Worm (Caenorhabditis elegans) whole organism, mixed stage, embryonic: ENCODE results near the gene lec-4.

Source experiments
- M03D4.4 ChIP-seq: sonication (generic microtip); optimal IDR thresholded peaks from 2 replicates; lab custom pipeline; 2017; ENCODE audit warnings: mild to moderate bottlenecking, missing genetic modification characterization, missing compliant biosample characterization
- bed-3 ChIP-seq: fragments of 200-800 bp; sonication (Bioruptor generic); optimal IDR thresholded peaks from 3 replicates; lab custom pipeline; 2018; ENCODE audit warnings: mild to moderate bottlenecking, missing genetic modification characterization, moderate library complexity, missing compliant biosample characterization
- blmp-1 ChIP-seq: fragments of 150-350 bp; optimal IDR thresholded peaks from 2 replicates; lab custom pipeline; 2014; ENCODE audit warnings: missing biosample characterization, missing genetic modification characterization
- ceh-39 ChIP-seq: fragments of 150-350 bp; optimal IDR thresholded peaks from 2 replicates; lab custom pipeline; 2014; ENCODE audit warnings: missing biosample characterization, missing genetic modification characterization
- ceh-43 ChIP-seq: fragments of 200-800 bp; sonication (Bioruptor generic); optimal IDR thresholded peaks from 2 replicates; lab custom pipeline; 2018; ENCODE audit warnings: mild to moderate bottlenecking, missing genetic modification characterization, moderate library complexity, missing compliant biosample characterization
- ceh-83 ChIP-seq: fragments of 200-800 bp; sonication (Bioruptor generic); optimal IDR thresholded peaks from 2 replicates; lab custom pipeline; 2018; ENCODE audit warnings: mild to moderate bottlenecking, missing genetic modification characterization, missing compliant biosample characterization
- ces-1 ChIP-seq: fragments of 150-350 bp; optimal IDR thresholded peaks from 2 replicates; lab custom pipeline; 2014; ENCODE audit warnings: missing biosample characterization, missing genetic modification reagents, missing genetic modification characterization
- cnd-1 ChIP-seq: fragments of 200-800 bp; sonication (Bioruptor generic); optimal IDR thresholded peaks from 2 replicates; lab custom pipeline; 2018; ENCODE audit warnings: mild to moderate bottlenecking, missing genetic modification characterization, missing compliant biosample characterization
- drap-1 ChIP-seq: fragments of 200-800 bp; sonication (Bioruptor generic); optimal IDR thresholded peaks from 3 replicates; lab custom pipeline; 2018; ENCODE audit warnings: mild to moderate bottlenecking, missing genetic modification characterization, missing compliant biosample characterization
- elt-1 ChIP-seq: sonication (generic microtip); optimal IDR thresholded peaks from 2 replicates; lab custom pipeline; 2017; ENCODE audit warnings: missing genetic modification characterization, mild to moderate bottlenecking, missing compliant biosample characterization, antibody characterized with exemption, moderate library complexity, borderline replicate concordance; ENCODE audit not compliant: insufficient read depth
- elt-3 ChIP-seq: fragments of 150-350 bp; optimal IDR thresholded peaks from 2 replicates; lab custom pipeline; 2014; ENCODE audit warnings: missing biosample characterization, missing genetic modification characterization
- flh-1 ChIP-seq: fragments of 200-800 bp; sonication (Bioruptor generic); optimal IDR thresholded peaks from 2 replicates; lab custom pipeline; 2018; ENCODE audit warnings: mild to moderate bottlenecking, missing genetic modification characterization, moderate library complexity, missing compliant biosample characterization
- ham-2 ChIP-seq: fragments of 200-800 bp; sonication (Bioruptor generic); optimal IDR thresholded peaks from 2 replicates; lab custom pipeline; 2018; ENCODE audit warnings: mild to moderate bottlenecking, missing genetic modification characterization, missing compliant biosample characterization
- hlh-1 ChIP-seq: fragments of 150-350 bp; optimal IDR thresholded peaks from 2 replicates; lab custom pipeline; 2014; ENCODE audit warnings: missing biosample characterization, missing genetic modification reagents, missing genetic modification characterization
- lin-13 ChIP-seq: fragments of 150-350 bp; optimal IDR thresholded peaks from 2 replicates; lab custom pipeline; 2014; ENCODE audit warnings: missing biosample characterization, missing genetic modification characterization
- lin-32 ChIP-seq: fragments of 200-800 bp; sonication (Bioruptor generic); optimal IDR thresholded peaks from 2 replicates; lab custom pipeline; 2018; ENCODE audit warnings: mild to moderate bottlenecking, missing genetic modification characterization, missing compliant biosample characterization
- lsy-2 ChIP-seq: fragments of 150-350 bp; optimal IDR thresholded peaks from 2 replicates; lab custom pipeline; 2014; ENCODE audit warnings: missing biosample characterization, missing genetic modification characterization
- mep-1 ChIP-seq: fragments of 150-350 bp; optimal IDR thresholded peaks from 2 replicates; lab custom pipeline; 2017; ENCODE audit warnings: missing biosample characterization, missing genetic modification reagents, missing genetic modification characterization, inconsistent platforms
- mls-2 ChIP-seq: sonication (generic microtip); optimal IDR thresholded peaks from 2 replicates; lab custom pipeline; 2016; ENCODE audit warnings: mild to moderate bottlenecking, missing genetic modification characterization, moderate library complexity, missing compliant biosample characterization
- nhr-12 ChIP-seq: fragments of 150-350 bp; optimal IDR thresholded peaks from 2 replicates; lab custom pipeline; 2014; ENCODE audit warnings: missing biosample characterization, missing genetic modification characterization
- nhr-2 ChIP-seq: fragments of 150-350 bp; optimal IDR thresholded peaks from 2 replicates; lab custom pipeline; 2014; ENCODE audit warnings: missing biosample characterization, missing genetic modification characterization
- nhr-237 ChIP-seq: fragments of 150-350 bp; optimal IDR thresholded peaks from 2 replicates; lab custom pipeline; 2014; ENCODE audit warnings: missing biosample characterization, missing genetic modification characterization
- pha-4 ChIP-seq: fragments of 150-350 bp; optimal IDR thresholded peaks from 2 replicates; lab custom pipeline; 2018; ENCODE audit warnings: missing biosample characterization, missing genetic modification reagents, missing genetic modification characterization
- sem-2 ChIP-seq: fragments of 200-800 bp; sonication (Bioruptor generic); optimal IDR thresholded peaks from 2 replicates; lab custom pipeline; 2018; ENCODE audit warnings: mild to moderate bottlenecking, missing genetic modification characterization, missing compliant biosample characterization
- snpc-4 ChIP-seq: fragments of 150-350 bp; optimal IDR thresholded peaks from 2 replicates; lab custom pipeline; 2014; ENCODE audit warnings: missing biosample characterization, missing genetic modification characterization
- sptf-1 ChIP-seq: sonication (generic microtip); optimal IDR thresholded peaks from 2 replicates; lab custom pipeline; 2017; ENCODE audit warnings: mild to moderate bottlenecking, missing genetic modification characterization, moderate library complexity, missing compliant biosample characterization
- tbx-8 ChIP-seq: fragments of 200-800 bp; sonication (Bioruptor generic); optimal IDR thresholded peaks from 2 replicates; lab custom pipeline; 2018; ENCODE audit warnings: mild to moderate bottlenecking, missing genetic modification characterization, moderate library complexity, missing compliant biosample characterization
- unc-120 ChIP-seq: sonication (generic microtip); optimal IDR thresholded peaks from 2 replicates; lab custom pipeline; 2017; ENCODE audit warnings: missing genetic modification characterization, missing compliant biosample characterization; ENCODE audit not compliant: poor library complexity, severe bottlenecking
- unc-39 ChIP-seq: fragments of 150-350 bp; optimal IDR thresholded peaks from 2 replicates; lab custom pipeline; 2014; ENCODE audit warnings: missing biosample characterization, missing genetic modification characterization
- unc-62 ChIP-seq: fragments of 150-350 bp; optimal IDR thresholded peaks from 2 replicates; lab custom pipeline; 2014; ENCODE audit warnings: missing biosample characterization, missing genetic modification reagents, missing genetic modification characterization
- zip-8 ChIP-seq: fragments of 150-350 bp; optimal IDR thresholded peaks from 2 replicates; lab custom pipeline; 2014; ENCODE audit warnings: missing biosample characterization, missing genetic modification characterization
- ztf-11 ChIP-seq: fragments of 150-350 bp; optimal IDR thresholded peaks from 2 replicates; lab custom pipeline; 2014; ENCODE audit warnings: missing biosample characterization, missing genetic modification characterization

lec-4 gene

ce11 chrIII:3773173-3773572 lies at the start of gene lec-4:
lec-4 (minus strand) TSS chrIII:3773326.
- TF ChIP-seq unc-39 (tag; lab: Kevin White, UChicago) (no peak), cnd-1 (tag; lab: Kevin White, UChicago) (no peak), sem-2 (GFP tag; lab: Kevin White, UChicago) (no peak), M03D4.4 (tag; lab: Kevin White, UChicago) (no peak), mep-1 (tag; lab: Kevin White, UChicago) (no peak), sptf-1 (tag; lab: Kevin White, UChicago) (no peak), ces-1 (GFP tag; lab: Kevin White, UChicago) (no peak), pha-4 (tag; lab: Kevin White, UChicago) (no peak), blmp-1 (tag; lab: Kevin White, UChicago) (no peak), lin-13 (tag; lab: Kevin White, UChicago) (no peak), ham-2 (no peak), lsy-2 (tag; lab: Kevin White, UChicago) (no peak), ceh-83 (GFP tag; lab: Kevin White, UChicago) (no peak), ztf-11 (no peak), bed-3 (no peak), nhr-237 (tag; lab: Kevin White, UChicago) (no peak), ceh-39 (tag; lab: Kevin White, UChicago) (no peak)

ce11 chrIII:3821969-3822453 lies 48.9 kb upstream of the lec-4 start, which contains the start of gene amx-1:
amx-1 (plus strand) TSS chrIII:3822403.
- peak; percentile 10 for TF ChIP-seq cnd-1 (tag; lab: Kevin White, UChicago)
- TF ChIP-seq blmp-1 (tag; lab: Kevin White, UChicago): no peak
- peak; percentile 56 for TF ChIP-seq nhr-2 (tag; lab: Kevin White, UChicago)
- TF ChIP-seq drap-1 (GFP tag; lab: Kevin White, UChicago): no peak
- TF ChIP-seq elt-1 (tag; lab: Kevin White, UChicago): peak; percentile 26
- peak; percentile 2 for TF ChIP-seq hlh-1 (tag; lab: Kevin White, UChicago)
- peak; percentile 14 for TF ChIP-seq ces-1 (GFP tag; lab: Kevin White, UChicago)

- TF ChIP-seq unc-39 (tag; lab: Kevin White, UChicago) (no peak), unc-120 (peak; percentile 84), sptf-1 (tag; lab: Kevin White, UChicago) (peak; percentile 67), lin-13 (tag; lab: Kevin White, UChicago) (peak; percentile 63), nhr-2 (tag; lab: Kevin White, UChicago) (peak; percentile 80), M03D4.4 (tag; lab: Kevin White, UChicago) (peak; percentile 11), lin-32 (GFP tag; lab: Kevin White, UChicago) (peak; percentile 30), blmp-1 (tag; lab: Kevin White, UChicago) (peak; percentile 90), unc-62 (peak; percentile 74), pha-4 (tag; lab: Kevin White, UChicago) (peak; percentile 81), ham-2 (peak; percentile 64), snpc-4 (tag; lab: Kevin White, UChicago) (no peak), nhr-12 (tag; lab: Kevin White, UChicago) (no peak), elt-3 (tag; lab: Kevin White, UChicago) (no peak), mep-1 (tag; lab: Kevin White, UChicago) (peak; percentile 53), ceh-39 (tag; lab: Kevin White, UChicago) (peak; percentile 35), lsy-2 (tag; lab: Kevin White, UChicago) (peak; percentile 15), hlh-1 (tag; lab: Kevin White, UChicago) (peak; percentile 45), mls-2 (tag; lab: Kevin White, UChicago) (peak; percentile 46), drap-1 (GFP tag; lab: Kevin White, UChicago) (peak; percentile 43), sem-2 (GFP tag; lab: Kevin White, UChicago) (no peak), nhr-237 (tag; lab: Kevin White, UChicago) (peak; percentile 9), cnd-1 (tag; lab: Kevin White, UChicago) (peak; percentile 69), ces-1 (GFP tag; lab: Kevin White, UChicago) (peak; percentile 42), ceh-43 (GFP tag; lab: Kevin White, UChicago) (no peak), tbx-8 (no peak)
- TF ChIP-seq, all 35 proteins: peak for 19
These were observed 47.0 kb upstream of the lec-4 start for ce11 chrIII:3820134-3820533.

- no peak for TF ChIP-seq zip-8
- no peak for TF ChIP-seq nhr-12 (tag; lab: Kevin White, UChicago)
- no peak for TF ChIP-seq ceh-43 (GFP tag; lab: Kevin White, UChicago)
- no peak for TF ChIP-seq ham-2
- no peak for TF ChIP-seq pha-4 (tag; lab: Kevin White, UChicago)
- no peak for TF ChIP-seq cnd-1 (tag; lab: Kevin White, UChicago)
- no peak for TF ChIP-seq sptf-1 (tag; lab: Kevin White, UChicago)
- no peak for TF ChIP-seq ceh-83 (GFP tag; lab: Kevin White, UChicago)
- TF ChIP-seq flh-1 (GFP tag; lab: Kevin White, UChicago): no peak
- TF ChIP-seq sem-2 (GFP tag; lab: Kevin White, UChicago): no peak
- no peak for TF ChIP-seq drap-1 (GFP tag; lab: Kevin White, UChicago)
- TF ChIP-seq lin-13 (tag; lab: Kevin White, UChicago): no peak
- no peak for TF ChIP-seq blmp-1 (tag; lab: Kevin White, UChicago)
These were observed 46.5 kb upstream of the lec-4 start, which contains the start of gene dpy-27 for ce11 chrIII:3819579-3819978. dpy-27 (minus strand) TSS chrIII:3819679.
